Worm (Caenorhabditis elegans): ENCODE results near the gene ZC443.1.

Gene ZC443.1

ce11 chrV:12780248-12780647 lies 29.6 kb downstream of the ZC443.1 start:
- TF ChIP-seq nhr-12 (tag; optimal IDR thresholded peaks at IDR 0.05) (no peak), nhr-2 (tag; optimal IDR thresholded peaks at IDR 0.05) (no peak), sptf-1 (tag; optimal IDR thresholded peaks at IDR 0.05) (peak; percentile 97), sem-2 (GFP tag; optimal IDR thresholded peaks at IDR 0.05) (peak; percentile 90), unc-62 (GFP tag; optimal IDR thresholded peaks at IDR 0.05) (peak; percentile 26), M03D4.4 (tag; optimal IDR thresholded peaks at IDR 0.05) (peak; percentile 94), ceh-83 (GFP tag; optimal IDR thresholded peaks at IDR 0.05) (peak; percentile 95), lin-13 (tag; optimal IDR thresholded peaks at IDR 0.05) (peak; percentile 24), elt-3 (tag; optimal IDR thresholded peaks at IDR 0.05) (peak; percentile 8), flh-1 (GFP tag; optimal IDR thresholded peaks at IDR 0.05) (peak; percentile 84), blmp-1 (tag; optimal IDR thresholded peaks at IDR 0.05) (no peak), nhr-76 (tag; optimal IDR thresholded peaks at IDR 0.05) (no peak), snpc-4 (tag; optimal IDR thresholded peaks at IDR 0.05) (no peak), mls-2 (tag; optimal IDR thresholded peaks at IDR 0.05) (peak; percentile 98), mab-5 (tag; optimal IDR thresholded peaks at IDR 0.05) (no peak), lin-32 (GFP tag; optimal IDR thresholded peaks at IDR 0.05) (peak; percentile 92), lsy-2 (tag; optimal IDR thresholded peaks at IDR 0.05) (peak; percentile 55), unc-39 (tag; optimal IDR thresholded peaks at IDR 0.05) (no peak), ces-1 (GFP tag; optimal IDR thresholded peaks at IDR 0.05) (no peak), hlh-1 (tag; optimal IDR thresholded peaks at IDR 0.05) (no peak), ham-2 (GFP tag; optimal IDR thresholded peaks at IDR 0.05) (peak; percentile 78), drap-1 (GFP tag; optimal IDR thresholded peaks at IDR 0.05) (peak; percentile 96), ceh-39 (tag; optimal IDR thresholded peaks at IDR 0.05) (no peak), nhr-28 (tag; optimal IDR thresholded peaks at IDR 0.05) (peak; percentile 66), ceh-43 (GFP tag; optimal IDR thresholded peaks at IDR 0.05) (peak; percentile 88), mep-1 (tag; optimal IDR thresholded peaks at IDR 0.05) (peak; percentile 76), zip-8 (tag; optimal IDR thresholded peaks at IDR 0.05) (no peak), bed-3 (GFP tag; optimal IDR thresholded peaks at IDR 0.05) (peak; percentile 86), cnd-1 (tag; optimal IDR thresholded peaks at IDR 0.05) (peak; percentile 93), tbx-8 (GFP tag; optimal IDR thresholded peaks at IDR 0.05) (peak; percentile 75), unc-120 (tag; optimal IDR thresholded peaks at IDR 0.05; ENCODE audit: poor library complexity, severe bottlenecking) (peak; percentile 93), pha-4 (tag; optimal IDR thresholded peaks at IDR 0.05) (peak; percentile 62), elt-1 (tag; optimal IDR thresholded peaks at IDR 0.05; ENCODE audit: borderline replicate concordance, insufficient read depth) (no peak), nhr-237 (tag; optimal IDR thresholded peaks at IDR 0.05) (no peak), ztf-11 (tag; optimal IDR thresholded peaks at IDR 0.05) (peak; percentile 59)

- no peak for TF ChIP-seq lin-13 (tag; optimal IDR thresholded peaks at IDR 0.05)
- TF ChIP-seq mls-2 (tag; optimal IDR thresholded peaks at IDR 0.05), result no peak
- TF ChIP-seq M03D4.4 (tag; optimal IDR thresholded peaks at IDR 0.05), result no peak
- no peak for TF ChIP-seq ceh-83 (GFP tag; optimal IDR thresholded peaks at IDR 0.05)
- no peak for TF ChIP-seq pha-4 (tag; optimal IDR thresholded peaks at IDR 0.05)
- TF ChIP-seq ceh-39 (tag; optimal IDR thresholded peaks at IDR 0.05), result no peak
- TF ChIP-seq zip-8 (tag; optimal IDR thresholded peaks at IDR 0.05), result no peak
- no peak for TF ChIP-seq snpc-4 (tag; optimal IDR thresholded peaks at IDR 0.05)
- no peak for TF ChIP-seq nhr-12 (tag; optimal IDR thresholded peaks at IDR 0.05)
- TF ChIP-seq unc-120 (tag; optimal IDR thresholded peaks at IDR 0.05; ENCODE audit: poor library complexity, severe bottlenecking), result no peak
- TF ChIP-seq elt-1 (tag; optimal IDR thresholded peaks at IDR 0.05; ENCODE audit: borderline replicate concordance, insufficient read depth), result no peak
- TF ChIP-seq elt-3 (tag; optimal IDR thresholded peaks at IDR 0.05), result no peak
- no peak for TF ChIP-seq lin-32 (GFP tag; optimal IDR thresholded peaks at IDR 0.05)
- TF ChIP-seq ham-2 (GFP tag; optimal IDR thresholded peaks at IDR 0.05), result no peak
- no peak for TF ChIP-seq ceh-43 (GFP tag; optimal IDR thresholded peaks at IDR 0.05)
- TF ChIP-seq nhr-76 (tag; optimal IDR thresholded peaks at IDR 0.05), result no peak
- TF ChIP-seq mab-5 (tag; optimal IDR thresholded peaks at IDR 0.05), result no peak
- TF ChIP-seq ces-1 (GFP tag; optimal IDR thresholded peaks at IDR 0.05), result no peak
- no peak for TF ChIP-seq unc-39 (tag; optimal IDR thresholded peaks at IDR 0.05)
Measured at ce11 chrV:12773852-12774251, 36.0 kb downstream of the ZC443.1 start.

- TF ChIP-seq drap-1 (GFP tag; optimal IDR thresholded peaks at IDR 0.05) (no peak), mls-2 (tag; optimal IDR thresholded peaks at IDR 0.05) (no peak), pha-4 (tag; optimal IDR thresholded peaks at IDR 0.05) (no peak), blmp-1 (tag; optimal IDR thresholded peaks at IDR 0.05) (no peak), ceh-43 (GFP tag; optimal IDR thresholded peaks at IDR 0.05) (no peak)
Measured at ce11 chrV:12773222-12773621, 36.7 kb downstream of the ZC443.1 start, which contains the start of gene ZC455.1. Gene ZC455.1, plus strand, starts transcription at chrV:12773522.
